Fruit fly (Drosophila melanogaster) Kc167 (cell line): ENCODE data around the gene CG4080.

Experiments
- h ChIP-seq: fragments of >200 bp; optimal IDR thresholded peaks from 3 replicates; lab custom pipeline; 2018; ENCODE audit warnings: missing external identifiers
- insv ChIP-seq: fragments of >200 bp; optimal IDR thresholded peaks from 3 replicates; lab custom pipeline; 2018; ENCODE audit warnings: missing external identifiers

DNA sequence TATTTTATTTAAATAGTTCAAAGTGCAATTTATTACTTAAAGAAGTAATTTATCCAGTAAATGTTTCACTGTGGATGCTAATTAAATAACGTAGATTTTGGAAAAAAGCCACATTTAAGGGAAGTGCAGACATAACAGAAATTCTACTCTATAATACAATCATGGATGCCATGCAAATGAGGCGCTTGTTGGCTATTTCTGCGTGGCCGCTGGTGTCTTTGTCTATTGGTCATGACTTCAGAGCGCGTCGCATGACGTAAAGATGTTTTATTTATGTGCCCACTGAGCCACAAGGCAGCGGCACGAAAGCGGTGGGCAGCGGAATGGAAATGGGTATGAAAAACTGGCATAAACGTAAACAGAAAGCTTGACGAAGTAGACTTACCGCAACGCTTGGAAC, 26.8 kb upstream of the CG4080 start:
- no peak for TF ChIP-seq insv
- no peak for TF ChIP-seq h (lab: Kevin White, UChicago)
